Worm (Caenorhabditis elegans): ENCODE measurements around the gene F46F5.5.

Gene F46F5.5

DNA sequence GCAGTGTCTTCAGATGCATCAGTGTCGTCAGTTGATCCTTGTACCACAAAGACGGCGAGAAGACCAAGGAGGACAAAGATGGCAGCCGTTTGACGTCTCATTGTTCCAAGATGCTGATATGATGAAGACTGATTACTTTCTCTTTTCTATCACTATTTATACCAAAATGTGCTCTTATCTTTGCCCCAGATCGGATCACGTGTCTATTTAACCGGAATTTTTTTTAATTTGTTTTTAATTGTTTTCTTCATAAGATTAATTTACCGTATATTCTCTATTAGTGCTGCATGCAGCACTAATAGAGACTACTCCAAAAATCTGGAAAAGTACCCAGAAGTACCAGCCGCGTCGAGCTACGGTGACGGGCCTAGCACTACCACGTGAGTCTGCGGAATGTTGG, 1.9 kb upstream of the F46F5.5 start, which contains the start of gene msrp-3:
Gene msrp-3, minus strand, starts transcription at position 101 of the 400 bp plus-strand sequence.
- no peak for TF ChIP-seq nhr-76 (tag; optimal IDR thresholded peaks at IDR 0.05)
- TF ChIP-seq elt-3 (tag; optimal IDR thresholded peaks at IDR 0.05): no peak
- no peak for TF ChIP-seq mls-2 (tag; optimal IDR thresholded peaks at IDR 0.05)
- no peak for TF ChIP-seq lsy-2 (tag; optimal IDR thresholded peaks at IDR 0.05)
- no peak for TF ChIP-seq nhr-28 (tag; optimal IDR thresholded peaks at IDR 0.05)
- TF ChIP-seq nhr-12 (tag; optimal IDR thresholded peaks at IDR 0.05): no peak
- no peak for TF ChIP-seq unc-120 (tag; optimal IDR thresholded peaks at IDR 0.05; ENCODE audit: poor library complexity, severe bottlenecking)
- no peak for TF ChIP-seq zip-8 (tag; optimal IDR thresholded peaks at IDR 0.05)
- TF ChIP-seq pha-4 (tag; optimal IDR thresholded peaks at IDR 0.05): no peak
- TF ChIP-seq snpc-4 (tag; optimal IDR thresholded peaks at IDR 0.05): no peak
- TF ChIP-seq ces-1 (GFP tag; optimal IDR thresholded peaks at IDR 0.05): no peak
- TF ChIP-seq tbx-8 (GFP tag; optimal IDR thresholded peaks at IDR 0.05): no peak
- no peak for TF ChIP-seq nhr-237 (tag; optimal IDR thresholded peaks at IDR 0.05)
- TF ChIP-seq bed-3 (GFP tag; optimal IDR thresholded peaks at IDR 0.05): no peak
- no peak for TF ChIP-seq ceh-83 (GFP tag; optimal IDR thresholded peaks at IDR 0.05)
- no peak for TF ChIP-seq mep-1 (tag; optimal IDR thresholded peaks at IDR 0.05)
- TF ChIP-seq blmp-1 (tag; optimal IDR thresholded peaks at IDR 0.05): no peak
- TF ChIP-seq hlh-1 (tag; optimal IDR thresholded peaks at IDR 0.05): no peak
- no peak for TF ChIP-seq ztf-11 (tag; optimal IDR thresholded peaks at IDR 0.05)

DNA sequence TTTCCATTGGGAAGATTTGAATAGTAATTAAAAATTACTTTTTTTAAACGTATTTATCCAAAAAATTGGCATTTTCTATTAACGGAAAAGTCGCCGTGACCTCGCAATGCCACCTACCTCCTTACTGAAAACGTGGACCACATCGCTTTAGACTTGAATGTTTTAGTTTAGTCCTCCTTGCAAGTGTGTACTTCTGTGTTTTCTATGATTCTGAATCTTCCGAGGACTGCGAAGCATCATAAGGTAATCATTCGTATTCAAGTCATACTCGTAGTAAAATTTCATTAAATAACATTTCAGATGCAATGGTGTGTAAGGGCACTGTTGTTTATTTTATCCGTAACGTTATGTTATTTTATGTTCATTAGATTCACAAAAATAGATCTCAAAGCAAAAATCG, 4.4 kb downstream of the F46F5.5 start, which contains the start of gene F46F5.11:
Gene F46F5.11, plus strand, starts transcription at position 301 of the 400 bp plus-strand sequence.
- TF ChIP-seq ceh-43 (GFP tag; optimal IDR thresholded peaks at IDR 0.05): no peak
- no peak for TF ChIP-seq M03D4.4 (tag; optimal IDR thresholded peaks at IDR 0.05)
- TF ChIP-seq ham-2 (GFP tag; optimal IDR thresholded peaks at IDR 0.05): no peak
- no peak for TF ChIP-seq lin-13 (tag; optimal IDR thresholded peaks at IDR 0.05)
- TF ChIP-seq ztf-11 (tag; optimal IDR thresholded peaks at IDR 0.05): no peak
- TF ChIP-seq mab-5 (tag; optimal IDR thresholded peaks at IDR 0.05): no peak
- TF ChIP-seq tbx-8 (GFP tag; optimal IDR thresholded peaks at IDR 0.05): no peak
- no peak for TF ChIP-seq pha-4 (tag; optimal IDR thresholded peaks at IDR 0.05)
- TF ChIP-seq sptf-1 (tag; optimal IDR thresholded peaks at IDR 0.05): no peak
- no peak for TF ChIP-seq nhr-28 (tag; optimal IDR thresholded peaks at IDR 0.05)
- no peak for TF ChIP-seq nhr-12 (tag; optimal IDR thresholded peaks at IDR 0.05)
- TF ChIP-seq nhr-237 (tag; optimal IDR thresholded peaks at IDR 0.05): no peak
- no peak for TF ChIP-seq bed-3 (GFP tag; optimal IDR thresholded peaks at IDR 0.05)
- no peak for TF ChIP-seq ceh-83 (GFP tag; optimal IDR thresholded peaks at IDR 0.05)
- TF ChIP-seq blmp-1 (tag; optimal IDR thresholded peaks at IDR 0.05): no peak
- no peak for TF ChIP-seq ces-1 (GFP tag; optimal IDR thresholded peaks at IDR 0.05)
- TF ChIP-seq nhr-2 (tag; optimal IDR thresholded peaks at IDR 0.05): no peak
- TF ChIP-seq unc-62 (GFP tag; optimal IDR thresholded peaks at IDR 0.05): no peak
- no peak for TF ChIP-seq sem-2 (GFP tag; optimal IDR thresholded peaks at IDR 0.05)
- TF ChIP-seq hlh-1 (tag; optimal IDR thresholded peaks at IDR 0.05): no peak

DNA sequence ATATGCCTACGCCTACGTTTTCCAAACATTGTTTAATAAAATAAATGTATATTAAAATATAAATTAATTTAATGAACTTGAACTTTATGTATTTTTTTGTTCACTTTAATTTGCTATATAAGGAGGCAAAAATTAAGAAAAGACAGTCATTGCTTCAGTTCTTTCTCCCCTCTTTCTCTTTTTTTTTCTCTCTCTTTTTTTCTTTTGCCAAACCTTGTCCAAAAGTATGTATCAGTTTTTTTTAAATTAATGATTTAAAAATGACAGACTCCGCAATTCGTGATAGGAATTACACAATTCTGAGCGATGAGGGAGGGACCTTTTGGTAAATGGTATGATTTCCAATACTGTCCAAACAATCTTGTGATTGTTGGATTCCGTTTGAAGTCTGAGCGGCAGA, 9.8 kb downstream of the F46F5.5 start, which contains the start of gene F46F5.13:
Gene F46F5.13, plus strand, starts transcription at position 301 of the 400 bp plus-strand sequence.
- TF ChIP-seq cnd-1 (tag; optimal IDR thresholded peaks at IDR 0.05): no peak
- TF ChIP-seq nhr-28 (tag; optimal IDR thresholded peaks at IDR 0.05): no peak
- TF ChIP-seq tbx-8 (GFP tag; optimal IDR thresholded peaks at IDR 0.05): no peak
- no peak for TF ChIP-seq nhr-2 (tag; optimal IDR thresholded peaks at IDR 0.05)
- TF ChIP-seq hlh-1 (tag; optimal IDR thresholded peaks at IDR 0.05): no peak
- no peak for TF ChIP-seq pha-4 (tag; optimal IDR thresholded peaks at IDR 0.05)

DNA sequence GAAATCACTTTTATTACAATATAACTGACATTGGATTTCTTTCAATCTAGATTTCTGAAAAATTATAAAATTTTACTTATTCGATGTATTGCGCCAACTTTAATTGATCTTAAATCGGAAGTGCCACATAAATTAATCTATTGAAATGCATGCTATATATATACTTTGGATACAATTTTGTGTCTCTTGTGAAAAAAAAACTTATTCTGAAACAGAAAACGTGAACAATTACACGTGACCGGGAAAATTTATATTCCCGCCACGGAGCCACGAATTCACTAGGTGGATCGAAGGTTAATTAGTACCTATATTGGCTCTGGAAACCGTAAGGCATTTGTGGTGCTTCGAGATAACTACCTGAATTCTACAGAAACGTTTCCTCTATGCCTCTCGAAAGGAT, 13.1 kb downstream of the F46F5.5 start, which contains the start of gene F46F5.14:
Gene F46F5.14, plus strand, starts transcription at position 301 of the 400 bp plus-strand sequence.
- TF ChIP-seq ceh-43 (GFP tag; optimal IDR thresholded peaks at IDR 0.05): no peak
- TF ChIP-seq drap-1 (GFP tag; optimal IDR thresholded peaks at IDR 0.05): no peak
- TF ChIP-seq nhr-28 (tag; optimal IDR thresholded peaks at IDR 0.05): no peak
- no peak for TF ChIP-seq unc-120 (tag; optimal IDR thresholded peaks at IDR 0.05; ENCODE audit: poor library complexity, severe bottlenecking)
- no peak for TF ChIP-seq flh-1 (GFP tag; optimal IDR thresholded peaks at IDR 0.05)
- TF ChIP-seq sem-2 (GFP tag; optimal IDR thresholded peaks at IDR 0.05): no peak
- TF ChIP-seq nhr-12 (tag; optimal IDR thresholded peaks at IDR 0.05): no peak
- no peak for TF ChIP-seq tbx-8 (GFP tag; optimal IDR thresholded peaks at IDR 0.05)
- TF ChIP-seq mep-1 (tag; optimal IDR thresholded peaks at IDR 0.05): no peak
- no peak for TF ChIP-seq ceh-83 (GFP tag; optimal IDR thresholded peaks at IDR 0.05)
- TF ChIP-seq nhr-2 (tag; optimal IDR thresholded peaks at IDR 0.05): no peak
- TF ChIP-seq ztf-11 (tag; optimal IDR thresholded peaks at IDR 0.05): no peak
- no peak for TF ChIP-seq cnd-1 (tag; optimal IDR thresholded peaks at IDR 0.05)
- TF ChIP-seq unc-62 (GFP tag; optimal IDR thresholded peaks at IDR 0.05): no peak
- no peak for TF ChIP-seq lin-32 (GFP tag; optimal IDR thresholded peaks at IDR 0.05)

All from whole organism, mixed stage, embryonic.